Fruit fly (Drosophila melanogaster): ENCODE results near the gene Adh.

DNA sequence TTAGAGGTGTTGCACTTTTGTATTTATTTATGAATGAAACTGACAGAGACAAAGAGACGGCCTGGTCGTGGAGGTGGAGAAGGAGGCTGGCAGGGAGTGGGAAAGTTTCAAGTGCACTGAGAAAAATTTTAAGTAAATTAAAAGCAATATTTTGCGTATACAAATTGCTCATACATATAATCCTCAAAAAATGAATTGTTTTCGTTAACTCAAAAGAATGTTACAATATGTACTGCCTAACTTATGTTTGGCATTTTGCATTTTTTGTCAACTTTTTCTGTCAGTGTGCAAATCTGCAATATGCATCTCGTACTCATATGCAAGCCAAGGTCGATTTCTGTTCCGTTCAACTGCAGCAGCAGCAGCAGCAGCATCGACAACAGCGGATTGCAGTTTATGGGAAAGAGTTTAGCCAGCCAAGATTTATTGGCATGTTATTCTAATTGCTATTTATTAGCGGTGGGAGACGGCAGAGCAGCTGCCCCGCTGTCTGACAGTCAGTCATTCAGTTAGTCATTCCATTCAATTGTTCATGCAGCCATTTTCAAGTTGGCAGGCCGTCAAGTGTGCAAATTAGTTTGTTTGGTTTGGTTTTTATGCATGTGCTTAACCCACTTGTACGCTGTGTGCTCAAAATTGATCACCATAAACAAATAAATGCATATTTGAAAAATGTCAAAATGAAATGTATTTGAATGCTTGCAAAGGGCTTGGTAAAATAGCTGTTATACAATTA is 15.8 kb downstream of the Adh start:
- no peak for TF ChIP-seq br (GFP tag; optimal IDR thresholded peaks at IDR 0.05)
- TF ChIP-seq pan (optimal IDR thresholded peaks at IDR 0.05) = no peak
- TF ChIP-seq GATAd (GFP tag; optimal IDR thresholded peaks at IDR 0.05) = no peak
- peak in 1 of 2 experiments; percentile 47 for TF ChIP-seq foxo (GFP tag; optimal IDR thresholded peaks at IDR 0.05)
- TF ChIP-seq Rel (GFP tag; optimal IDR thresholded peaks at IDR 0.05) = no peak
- no peak for TF ChIP-seq Rel (tag; optimal IDR thresholded peaks at IDR 0.05)

Data from whole organism, wandering third instar larva.